Fruit fly (Drosophila melanogaster) whole organism, embryonic: ENCODE data around the gene Nagk.
A peak's percentile ranks its signal among the peaks of the same experiment; 100 is the strongest.

Experiments
- CG10147 ChIP-seq: fragments of 200-800 bp; sonication (Bioruptor generic); optimal IDR thresholded peaks from 2 replicates; lab custom pipeline; 2019; ENCODE audit warnings: missing biosample characterization, mild to moderate bottlenecking, missing genetic modification characterization, moderate library complexity
- CG10979 ChIP-seq: fragments of 200-800 bp; sonication (Bioruptor generic); optimal IDR thresholded peaks from 2 replicates; lab custom pipeline; 2018; ENCODE audit warnings: missing biosample characterization, mild to moderate bottlenecking, missing genetic modification characterization, moderate library complexity
- CG12659 ChIP-seq: fragments of 200-800 bp; sonication (Bioruptor generic); optimal IDR thresholded peaks from 3 replicates; lab custom pipeline; 2017; ENCODE audit warnings: mild to moderate bottlenecking, missing biosample characterization, missing genetic modification reagents, missing genetic modification characterization
- CG14667 ChIP-seq: fragments of 200-800 bp; sonication (Bioruptor generic); IDR thresholded peaks from 2 replicates; pipeline ENCODE4 v1.3.6; 2022; ENCODE audit warnings: missing biosample characterization, missing genetic modification characterization
- CG15011 ChIP-seq: fragments of 200-800 bp; sonication (Bioruptor generic); optimal IDR thresholded peaks from 3 replicates; lab custom pipeline; 2018; ENCODE audit warnings: missing biosample characterization, mild to moderate bottlenecking, missing genetic modification characterization
- CG15601 ChIP-seq: fragments of 200-800 bp; sonication (Bioruptor generic); optimal IDR thresholded peaks from 3 replicates; lab custom pipeline; 2019; ENCODE audit warnings: missing biosample characterization, mild to moderate bottlenecking, missing genetic modification characterization, moderate library complexity
- CG17612 ChIP-seq: fragments of 200-800 bp; sonication (Bioruptor generic); IDR thresholded peaks from 2 replicates; pipeline ENCODE4 v1.3.6; 2022; ENCODE audit warnings: missing biosample characterization, missing genetic modification characterization
- CG18619 ChIP-seq: fragments of 200-800 bp; sonication (Bioruptor generic); optimal IDR thresholded peaks from 3 replicates; lab custom pipeline; 2017; ENCODE audit warnings: missing biosample characterization, mild to moderate bottlenecking, missing genetic modification characterization
- CG2120 ChIP-seq: fragments of 200-800 bp; sonication (Bioruptor generic); optimal IDR thresholded peaks from 3 replicates; lab custom pipeline; 2016; ENCODE audit warnings: missing biosample characterization, missing genetic modification characterization
- CG2712 ChIP-seq: fragments of 200-800 bp; optimal IDR thresholded peaks from 3 replicates; lab custom pipeline; 2019; ENCODE audit warnings: missing biosample characterization, mild to moderate bottlenecking, missing genetic modification characterization, moderate library complexity
- CG30403 ChIP-seq: fragments of 200-800 bp; sonication (Bioruptor generic); optimal IDR thresholded peaks from 3 replicates; lab custom pipeline; 2016; ENCODE audit warnings: missing biosample characterization, missing genetic modification characterization
- CG30431 ChIP-seq: fragments of 200-800 bp; sonication (Bioruptor generic); optimal IDR thresholded peaks from 2 replicates; lab custom pipeline; 2017; ENCODE audit warnings: missing biosample characterization, missing genetic modification characterization
- CG31365 ChIP-seq: fragments of 200-800 bp; sonication (Bioruptor generic); optimal IDR thresholded peaks from 2 replicates; lab custom pipeline; 2018; ENCODE audit warnings: missing biosample characterization, mild to moderate bottlenecking, missing genetic modification characterization
- CG32767 ChIP-seq: fragments of 200-800 bp; sonication (Bioruptor generic); IDR thresholded peaks from 2 replicates; pipeline ENCODE4 v1.3.6; 2022; ENCODE audit warnings: missing biosample characterization, missing genetic modification characterization
- CG34422 ChIP-seq: fragments of 200-800 bp; sonication (Bioruptor generic); IDR thresholded peaks from 3 replicates; pipeline ENCODE4 v1.3.6; 2022; ENCODE audit warnings: missing biosample characterization, missing genetic modification characterization
- CG6683 ChIP-seq: fragments of 200-800 bp; sonication (Bioruptor generic); optimal IDR thresholded peaks from 2 replicates; lab custom pipeline; 2017; ENCODE audit warnings: missing biosample characterization, mild to moderate bottlenecking, missing genetic modification characterization, missing genetic modification reagents
- CG6791 ChIP-seq: fragments of 200-800 bp; sonication (Bioruptor generic); IDR thresholded peaks from 3 replicates; pipeline ENCODE4 v1.3.6; 2022; ENCODE audit warnings: missing biosample characterization, missing genetic modification characterization; ENCODE audit not compliant: partially characterized antibody
- CG7745 ChIP-seq: fragments of 200-800 bp; sonication (Bioruptor generic); optimal IDR thresholded peaks from 2 replicates; lab custom pipeline; 2018; ENCODE audit warnings: missing biosample characterization, mild to moderate bottlenecking, missing genetic modification characterization, moderate library complexity
- CG9727 ChIP-seq: fragments of 200-800 bp; sonication (Bioruptor generic); optimal IDR thresholded peaks from 3 replicates; lab custom pipeline; 2017; ENCODE audit warnings: missing biosample characterization, mild to moderate bottlenecking, missing genetic modification characterization
- CrebB ChIP-seq: fragments of 200-800 bp; sonication (Bioruptor generic); optimal IDR thresholded peaks from 3 replicates; lab custom pipeline; 2018; ENCODE audit warnings: missing biosample characterization, mild to moderate bottlenecking, missing genetic modification characterization
- D19B ChIP-seq: fragments of 200-800 bp; sonication (Bioruptor generic); optimal IDR thresholded peaks from 2 replicates; lab custom pipeline; 2017; ENCODE audit warnings: missing biosample characterization, mild to moderate bottlenecking, missing genetic modification characterization
- ERR ChIP-seq: fragments of 200-800 bp; sonication (Bioruptor generic); optimal IDR thresholded peaks from 2 replicates; lab custom pipeline; 2016; ENCODE audit warnings: missing biosample characterization, missing genetic modification characterization
- Ets65A ChIP-seq: fragments of 200-800 bp; sonication (Bioruptor generic); peaks from one replicate; lab custom pipeline; 2016; ENCODE audit warnings: missing biosample characterization, missing genetic modification characterization
- GATAe ChIP-seq: fragments of 200-800 bp; sonication (Bioruptor generic); conservative IDR thresholded peaks from 2 replicates; pipeline ENCODE4 v1.3.6; 2022; ENCODE audit warnings: missing biosample characterization, missing genetic modification characterization
- HLH4C ChIP-seq: fragments of 200-800 bp; sonication (Bioruptor generic); IDR thresholded peaks from 3 replicates; pipeline ENCODE4 v1.3.6; 2022; ENCODE audit warnings: missing biosample characterization, missing genetic modification characterization; ENCODE audit not compliant: partially characterized antibody
- Lim3 ChIP-seq: fragments of 200-800 bp; sonication (Bioruptor generic); IDR thresholded peaks from 2 replicates; pipeline ENCODE4 v1.3.6; 2022; ENCODE audit warnings: missing biosample characterization, missing genetic modification characterization
- Lpt ChIP-seq: fragments of >200 bp; optimal IDR thresholded peaks from 2 replicates; lab custom pipeline; 2018; ENCODE audit warnings: missing biosample characterization, missing genetic modification characterization
- Oaz ChIP-seq: fragments of 200-800 bp; sonication (Bioruptor generic); IDR thresholded peaks from 2 replicates; pipeline ENCODE4 v1.3.6; 2022; ENCODE audit warnings: missing biosample characterization, missing genetic modification characterization
- Usf ChIP-seq: fragments of 200-800 bp; sonication (Bioruptor generic); optimal IDR thresholded peaks from 2 replicates; lab custom pipeline; 2017; ENCODE audit warnings: missing genotype, missing biosample characterization, missing genetic modification characterization
- Xbp1 ChIP-seq: fragments of 200-800 bp; sonication (Bioruptor generic); optimal IDR thresholded peaks from 3 replicates; lab custom pipeline; 2016; ENCODE audit warnings: missing biosample characterization, mild to moderate bottlenecking, missing genetic modification characterization
- br ChIP-seq: fragments of >200 bp; optimal IDR thresholded peaks from 2 replicates; lab custom pipeline; 2017
- cato ChIP-seq: fragments of 200-800 bp; sonication (Bioruptor generic); optimal IDR thresholded peaks from 2 replicates; lab custom pipeline; 2016; ENCODE audit warnings: missing biosample characterization, missing genetic modification characterization, borderline replicate concordance
- dimm ChIP-seq: fragments of 200-800 bp; sonication (Bioruptor generic); IDR thresholded peaks from 2 replicates; pipeline ENCODE4 v1.3.6; 2022; ENCODE audit warnings: missing biosample characterization, missing genetic modification characterization
- dmrt99B ChIP-seq: fragments of 200-800 bp; sonication (Bioruptor generic); optimal IDR thresholded peaks from 2 replicates; lab custom pipeline; 2018; ENCODE audit warnings: missing biosample characterization, mild to moderate bottlenecking, missing genetic modification characterization, moderate library complexity
- exex ChIP-seq: fragments of 200-800 bp; sonication (Bioruptor generic); optimal IDR thresholded peaks from 4 replicates; lab custom pipeline; 2018; ENCODE audit warnings: missing biosample characterization, mild to moderate bottlenecking, missing genetic modification characterization, moderate library complexity
- fd64A ChIP-seq: fragments of 200-800 bp; sonication (Bioruptor generic); optimal IDR thresholded peaks from 3 replicates; lab custom pipeline; 2018; ENCODE audit warnings: missing biosample characterization, mild to moderate bottlenecking, missing genetic modification characterization
- fru ChIP-seq: fragments of >200 bp; optimal IDR thresholded peaks from 2 replicates; lab custom pipeline; 2017
- gcm2 ChIP-seq: fragments of 200-800 bp; sonication (Bioruptor generic); optimal IDR thresholded peaks from 2 replicates; lab custom pipeline; 2016; ENCODE audit warnings: missing biosample characterization, missing genetic modification characterization
- hkb ChIP-seq, 2 experiments: fragments of 200-800 bp in 1 of 2; fragments of >200 bp in 1 of 2; sonication (Bioruptor generic) in 1 of 2; IDR thresholded peaks in 1 of 2; optimal IDR thresholded peaks in 1 of 2; 2 replicates each; pipeline versions ENCODE4 v1.3.6 to Lab custom; 2017 to 2022; ENCODE audit warnings: missing biosample characterization in 1 of 2, missing genetic modification characterization in 1 of 2
- lbe ChIP-seq: fragments of 200-800 bp; sonication (Bioruptor generic); optimal IDR thresholded peaks from 2 replicates; lab custom pipeline; 2016; ENCODE audit warnings: missing biosample characterization, mild to moderate bottlenecking, missing genetic modification characterization
- mirr ChIP-seq: fragments of 200-800 bp; sonication (Bioruptor generic); optimal IDR thresholded peaks from 3 replicates; lab custom pipeline; 2018; ENCODE audit warnings: missing biosample characterization, mild to moderate bottlenecking, missing genetic modification characterization
- nom ChIP-seq: fragments of 200-800 bp; sonication (Bioruptor generic); optimal IDR thresholded peaks from 2 replicates; lab custom pipeline; 2017; ENCODE audit warnings: missing biosample characterization, missing genetic modification characterization, mild to moderate bottlenecking, moderate library complexity, missing genetic modification reagents
- peb ChIP-seq: fragments of 200-800 bp; sonication (Bioruptor generic); IDR thresholded peaks from 2 replicates; pipeline ENCODE4 v1.3.6; 2022; ENCODE audit warnings: missing biosample characterization, missing genetic modification characterization
- pzg ChIP-seq: fragments of 200-800 bp; sonication (Bioruptor generic); optimal IDR thresholded peaks from 3 replicates; lab custom pipeline; 2018; ENCODE audit warnings: missing biosample characterization, mild to moderate bottlenecking, missing genetic modification characterization, moderate library complexity
- repo ChIP-seq: fragments of 200-800 bp; sonication (Bioruptor generic); optimal IDR thresholded peaks from 2 replicates; lab custom pipeline; 2016; ENCODE audit warnings: missing biosample characterization, missing genetic modification characterization
- salm ChIP-seq: fragments of 200-800 bp; sonication (Bioruptor generic); optimal IDR thresholded peaks from 2 replicates; lab custom pipeline; 2018; ENCODE audit warnings: missing biosample characterization, mild to moderate bottlenecking, missing genetic modification characterization
- scrt ChIP-seq: fragments of 200-800 bp; sonication (Bioruptor generic); optimal IDR thresholded peaks from 2 replicates; lab custom pipeline; 2018; ENCODE audit warnings: missing biosample characterization, mild to moderate bottlenecking, missing genetic modification characterization, moderate library complexity
- sqz ChIP-seq: fragments of 200-800 bp; sonication (Bioruptor generic); optimal IDR thresholded peaks from 3 replicates; lab custom pipeline; 2018; ENCODE audit warnings: missing biosample characterization, mild to moderate bottlenecking, missing genetic modification characterization
- tgo ChIP-seq: fragments of 200-800 bp; sonication (Bioruptor generic); IDR thresholded peaks from 3 replicates; pipeline ENCODE4 v1.3.6; 2022; ENCODE audit warnings: missing biosample characterization, missing genetic modification characterization
- twi ChIP-seq: fragments of 200-800 bp; optimal IDR thresholded peaks from 2 replicates; lab custom pipeline; 2019; ENCODE audit warnings: missing biosample characterization, mild to moderate bottlenecking, missing genetic modification characterization, moderate library complexity
- zen2 ChIP-seq: fragments of 200-800 bp; sonication (Bioruptor generic); IDR thresholded peaks from 3 replicates; pipeline ENCODE4 v1.3.6; 2022; ENCODE audit warnings: missing biosample characterization, missing genetic modification characterization; ENCODE audit not compliant: partially characterized antibody

Nagk gene

DNA sequence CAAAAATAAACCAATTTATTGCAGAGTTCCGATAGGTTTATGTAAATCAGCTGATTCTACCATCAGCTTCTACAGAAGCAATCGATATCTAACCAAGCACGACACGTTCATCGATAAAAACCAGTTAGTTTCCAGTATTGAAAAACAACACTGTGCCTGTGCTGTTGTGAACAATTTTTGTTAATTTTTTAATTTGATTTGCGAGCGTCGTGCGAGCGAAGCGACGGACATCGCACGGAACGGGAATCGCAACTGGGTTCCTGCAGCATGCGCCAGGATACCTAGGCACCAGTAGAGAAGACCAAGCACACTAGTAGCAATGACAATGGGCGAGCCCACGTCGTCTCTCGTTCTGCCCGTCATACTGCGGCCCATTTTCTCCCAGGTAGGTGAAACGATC lies 28.8 kb upstream of the Nagk start, which contains the start of the genes Ccm3 and CG6136 (continued):
- TF ChIP-seq CG34422 (GFP tag; lab: Robert Waterston, UW), result peak; percentile 64; the same call in 1 of the 3 replicates
- TF ChIP-seq Usf (GFP tag; lab: Kevin White, UChicago), result no peak
- TF ChIP-seq CG12659, result peak; percentile 69
- no peak for TF ChIP-seq peb (GFP tag; lab: Robert Waterston, UW)
- no peak; the same call in 2 of the 3 replicates for TF ChIP-seq tgo (GFP tag; lab: Robert Waterston, UW)
- TF ChIP-seq CrebB (tag; lab: Kevin White, UChicago), result peak; percentile 21
- no peak for TF ChIP-seq D19B (GFP tag; lab: Kevin White, UChicago)
- TF ChIP-seq CG7745 (tag; lab: Kevin White, UChicago), result no peak
- TF ChIP-seq fru (lab: Kevin White, UChicago), result no peak
- TF ChIP-seq Xbp1 (GFP tag; lab: Kevin White, UChicago), result peak; percentile 43
- no peak for TF ChIP-seq dimm (GFP tag; lab: Robert Waterston, UW)
- TF ChIP-seq twi, result no peak
- peak; percentile 21 for TF ChIP-seq ERR (GFP tag; lab: Kevin White, UChicago)
- no peak for TF ChIP-seq CG17612 (GFP tag; lab: Robert Waterston, UW)
- no peak for TF ChIP-seq CG31365 (tag; lab: Kevin White, UChicago)
- TF ChIP-seq fd64A (GFP tag; lab: Kevin White, UChicago), result no peak
- peak; percentile 33 for TF ChIP-seq mirr (GFP tag; lab: Kevin White, UChicago)
- TF ChIP-seq exex (tag; lab: Kevin White, UChicago), result peak; percentile 43
- peak; percentile 91 for TF ChIP-seq HLH4C (GFP tag; lab: Robert Waterston, UW)
- TF ChIP-seq Lpt (GFP tag; lab: Kevin White, UChicago), result no peak
- peak; percentile 39 for TF ChIP-seq repo (GFP tag; lab: Kevin White, UChicago)
- TF ChIP-seq CG18619 (GFP tag; lab: Kevin White, UChicago), result peak; percentile 11
- TF ChIP-seq CG6683 (GFP tag; lab: Kevin White, UChicago), result peak; percentile 26
- TF ChIP-seq lbe (GFP tag; lab: Kevin White, UChicago), result peak; percentile 59
- TF ChIP-seq gcm2, result peak; percentile 5
- TF ChIP-seq zen2 (GFP tag; lab: Robert Waterston, UW), result peak; percentile 93
- TF ChIP-seq CG9727, result peak; percentile 25
- TF ChIP-seq CG10147, result peak; percentile 48
- peak; percentile 94 for TF ChIP-seq Ets65A (GFP tag; lab: Kevin White, UChicago)
- TF ChIP-seq Oaz (GFP tag; lab: Robert Waterston, UW), result no peak
- peak; percentile 27 for TF ChIP-seq CG2712 (tag; lab: Kevin White, UChicago)
- TF ChIP-seq GATAe, result no peak
- TF ChIP-seq salm (tag; lab: Kevin White, UChicago), result no peak
- peak; percentile 93 for TF ChIP-seq CG6791 (GFP tag; lab: Robert Waterston, UW)
- no peak for TF ChIP-seq cato (GFP tag; lab: Kevin White, UChicago)
- TF ChIP-seq CG32767, result no peak
- no peak for TF ChIP-seq CG14667 (GFP tag; lab: Robert Waterston, UW)
- TF ChIP-seq CG15011, result no peak
- peak; percentile 36 for TF ChIP-seq CG10979 (tag; lab: Kevin White, UChicago)
- TF ChIP-seq br (lab: Kevin White, UChicago), result no peak
- no peak for TF ChIP-seq dmrt99B (tag; lab: Kevin White, UChicago)
- no peak for TF ChIP-seq Lim3 (GFP tag; lab: Robert Waterston, UW)
- TF ChIP-seq scrt (GFP tag; lab: Kevin White, UChicago), result no peak
- TF ChIP-seq sqz (GFP tag; lab: Kevin White, UChicago), result no peak
- TF ChIP-seq pzg, result peak; percentile 86
- TF ChIP-seq hkb (optimal IDR thresholded peaks at IDR 0.05; lab: Kevin White, UChicago), result no peak
- 0 out of 2 replicates have a peak, but pooled peaks have one; percentile 41 for TF ChIP-seq hkb (GFP tag; IDR thresholded peaks at IDR 0.05; lab: Robert Waterston, UW)
- TF ChIP-seq CG30431 (GFP tag; lab: Kevin White, UChicago), result no peak
- no peak for TF ChIP-seq CG15601 (tag; lab: Kevin White, UChicago)
- peak; percentile 41 for TF ChIP-seq CG30403
- peak; percentile 72 for TF ChIP-seq CG2120 (GFP tag; lab: Kevin White, UChicago)
- peak; percentile 1 for TF ChIP-seq nom (GFP tag; lab: Kevin White, UChicago)
